Fruit fly (Drosophila melanogaster): ENCODE results near the gene GluRS-m.

Gene GluRS-m

dm6 chr3L:16402253-16402652 lies 14.7 kb downstream of the GluRS-m start:
- no peak for TF ChIP-seq CG8765 (GFP tag; IDR thresholded peaks at IDR 0.05)
- no peak for TF ChIP-seq H15 (GFP tag; IDR thresholded peaks at IDR 0.05)
- no peak for TF ChIP-seq Nf-YA (GFP tag; IDR thresholded peaks at IDR 0.05)
- no peak for TF ChIP-seq CG11456 (GFP tag; IDR thresholded peaks at IDR 0.05)
- TF ChIP-seq Asciz (GFP tag; optimal IDR thresholded peaks at IDR 0.05): no peak
- TF ChIP-seq Nf-YB (GFP tag; optimal IDR thresholded peaks at IDR 0.05): no peak
- no peak for TF ChIP-seq unpg (GFP tag; optimal IDR thresholded peaks at IDR 0.05)
- no peak for TF ChIP-seq CG14667 (GFP tag; IDR thresholded peaks at IDR 0.05)
- TF ChIP-seq Dp (GFP tag; optimal IDR thresholded peaks at IDR 0.05): no peak
- TF ChIP-seq CG10431 (GFP tag; optimal IDR thresholded peaks at IDR 0.05): no peak
- no peak for TF ChIP-seq CG10565 (GFP tag; optimal IDR thresholded peaks at IDR 0.05)
- no peak for TF ChIP-seq Ada2b (GFP tag; IDR thresholded peaks at IDR 0.05)
- no peak for TF ChIP-seq dan (GFP tag; IDR thresholded peaks at IDR 0.05)
- no peak for TF ChIP-seq sqz (GFP tag; optimal IDR thresholded peaks at IDR 0.05)
- TF ChIP-seq CG4404 (GFP tag; IDR thresholded peaks at IDR 0.05): no peak
- TF ChIP-seq CG8290 (GFP tag; optimal IDR thresholded peaks at IDR 0.05): no peak
- no peak for TF ChIP-seq CG8290 (tag; optimal IDR thresholded peaks at IDR 0.05)
- no peak for TF ChIP-seq Neu2 (GFP tag; optimal IDR thresholded peaks at IDR 0.05; ENCODE audit: borderline replicate concordance)
- peak; percentile 49 for TF ChIP-seq exex (tag; optimal IDR thresholded peaks at IDR 0.05)
- no peak for TF ChIP-seq CG9932 (GFP tag; IDR thresholded peaks at IDR 0.05)
- TF ChIP-seq peb (GFP tag; IDR thresholded peaks at IDR 0.05): no peak
- peak; percentile 52 for TF ChIP-seq sens (GFP tag)
- no peak for TF ChIP-seq CG6813 (GFP tag; optimal IDR thresholded peaks at IDR 0.05)
- no peak for TF ChIP-seq mam (GFP tag; optimal IDR thresholded peaks at IDR 0.05)
- TF ChIP-seq MBD-R2 (GFP tag; IDR thresholded peaks at IDR 0.05): no peak
- TF ChIP-seq Dip2 (GFP tag; IDR thresholded peaks at IDR 0.05): no peak
- no peak for TF ChIP-seq bowl (GFP tag; IDR thresholded peaks at IDR 0.05)
- no peak for TF ChIP-seq CTCF (GFP tag; optimal IDR thresholded peaks at IDR 0.05)
- no peak for TF ChIP-seq gsb (GFP tag; IDR thresholded peaks at IDR 0.05)
- no peak for TF ChIP-seq ranshi (GFP tag; IDR thresholded peaks at IDR 0.05)
- TF ChIP-seq CG2199 (GFP tag; IDR thresholded peaks at IDR 0.05): peak; percentile 77; the same call in 1 of the 3 replicates
- TF ChIP-seq sob (GFP tag; IDR thresholded peaks at IDR 0.05): peak; percentile 15; the same call in 1 of the 2 replicates
- no peak for TF ChIP-seq CG6689 (GFP tag; IDR thresholded peaks at IDR 0.05)
- TF ChIP-seq Usf (GFP tag; optimal IDR thresholded peaks at IDR 0.05): no peak
- TF ChIP-seq CG11247 (GFP tag; IDR thresholded peaks at IDR 0.05): no peak
- no peak for TF ChIP-seq CG9437 (GFP tag; optimal IDR thresholded peaks at IDR 0.05)
- no peak for TF ChIP-seq CG12071 (GFP tag; optimal IDR thresholded peaks at IDR 0.05)
- TF ChIP-seq bbx (GFP tag; IDR thresholded peaks at IDR 0.05; ENCODE audit: partially characterized antibody): peak; percentile 39; the same call in 1 of the 2 replicates
- no peak for TF ChIP-seq sisA (GFP tag; IDR thresholded peaks at IDR 0.05)
- TF ChIP-seq esg (GFP tag; conservative IDR thresholded peaks at IDR 0.05): no peak
- peak; percentile 24 for TF ChIP-seq mirr (GFP tag; optimal IDR thresholded peaks at IDR 0.05)
- TF ChIP-seq CG15514 (GFP tag; optimal IDR thresholded peaks at IDR 0.05): peak; percentile 9
- TF ChIP-seq CG12299 (tag; optimal IDR thresholded peaks at IDR 0.05): no peak
- no peak for TF ChIP-seq CHES-1-like (GFP tag; optimal IDR thresholded peaks at IDR 0.05)

- TF ChIP-seq h (optimal IDR thresholded peaks at IDR 0.05): no peak
- no peak for TF ChIP-seq CG32772 (GFP tag; IDR thresholded peaks at IDR 0.05)
- TF ChIP-seq CG9817 (tag; optimal IDR thresholded peaks at IDR 0.05): no peak
- TF ChIP-seq CG10366 (GFP tag; IDR thresholded peaks at IDR 0.05): no peak
- TF ChIP-seq Dad (GFP tag; optimal IDR thresholded peaks at IDR 0.05): no peak
- TF ChIP-seq Sin3A (optimal IDR thresholded peaks at IDR 0.05): no peak
- TF ChIP-seq prd (optimal IDR thresholded peaks at IDR 0.05): no peak
- TF ChIP-seq prd (GFP tag; IDR thresholded peaks at IDR 0.05): no peak
- TF ChIP-seq nau (GFP tag; optimal IDR thresholded peaks at IDR 0.05): no peak
- TF ChIP-seq ERR (GFP tag; optimal IDR thresholded peaks at IDR 0.05): no peak
- no peak for TF ChIP-seq oc (tag; optimal IDR thresholded peaks at IDR 0.05)
- TF ChIP-seq CG10543 (GFP tag; optimal IDR thresholded peaks at IDR 0.05): no peak
- no peak for TF ChIP-seq CG17829 (tag; optimal IDR thresholded peaks at IDR 0.05)
- TF ChIP-seq az2 (GFP tag; optimal IDR thresholded peaks at IDR 0.05): no peak
Observed at dm6 chr3L:16400175-16400574, 16.8 kb downstream of the GluRS-m start, which contains the start of gene CG44836. TSS of gene CG44836 (minus strand) at chr3L:16400275.

All from whole organism, embryonic.